Worm (Caenorhabditis elegans) whole organism, early embryonic: ENCODE results near the gene gcy-25.

Source experiments
- B0310.2 ChIP-seq: sonication (generic microtip); optimal IDR thresholded peaks from 2 replicates; lab custom pipeline; 2016; ENCODE audit warnings: mild to moderate bottlenecking, missing genetic modification characterization, missing compliant biosample characterization
- F13C5.2 ChIP-seq: sonication (generic microtip); optimal IDR thresholded peaks from 2 replicates; lab custom pipeline; 2017; ENCODE audit warnings: mild to moderate bottlenecking, missing genetic modification characterization, inconsistent platforms, missing compliant biosample characterization
- aly-1 ChIP-seq: sonication (generic microtip); optimal IDR thresholded peaks from 2 replicates; lab custom pipeline; 2016; ENCODE audit warnings: missing genetic modification characterization, missing compliant biosample characterization
- ama-1 ChIP-seq: fragments of 150-350 bp; optimal IDR thresholded peaks from 2 replicates; lab custom pipeline; 2014
- ceh-13 ChIP-seq: fragments of 200-800 bp; sonication (Bioruptor generic); optimal IDR thresholded peaks from 2 replicates; lab custom pipeline; 2018; ENCODE audit warnings: mild to moderate bottlenecking, missing genetic modification characterization, missing compliant biosample characterization
- ceh-36 ChIP-seq: sonication (generic microtip); optimal IDR thresholded peaks from 2 replicates; lab custom pipeline; 2016; ENCODE audit warnings: missing genetic modification characterization, inconsistent platforms, missing compliant biosample characterization
- ets-7 ChIP-seq: sonication (generic microtip); optimal IDR thresholded peaks from 2 replicates; lab custom pipeline; 2016; ENCODE audit warnings: missing genotype, missing genetic modification characterization, missing compliant biosample characterization
- flt-1 ChIP-seq: fragments of 200-800 bp; sonication (Bioruptor generic); IDR thresholded peaks from 2 replicates; pipeline ENCODE4 v1.3.6; 2022; ENCODE audit warnings: missing genetic modification characterization, missing compliant biosample characterization
- hmbx-1 ChIP-seq: sonication (generic microtip); optimal IDR thresholded peaks from 2 replicates; lab custom pipeline; 2016; ENCODE audit warnings: mild to moderate bottlenecking, missing genetic modification characterization, missing compliant biosample characterization
- hmg-4 ChIP-seq: fragments of 200-800 bp; sonication (Bioruptor generic); optimal IDR thresholded peaks from 2 replicates; lab custom pipeline; 2018; ENCODE audit warnings: mild to moderate bottlenecking, missing genetic modification characterization, missing compliant biosample characterization
- hnd-1 ChIP-seq: sonication (generic microtip); optimal IDR thresholded peaks from 2 replicates; lab custom pipeline; 2016; ENCODE audit warnings: missing genetic modification characterization, missing compliant biosample characterization
- pes-1 ChIP-seq: fragments of 200-800 bp; sonication (Bioruptor generic); IDR thresholded peaks from 2 replicates; pipeline ENCODE4 v1.3.6; 2022; ENCODE audit warnings: missing genetic modification reagents, missing genetic modification characterization, missing compliant biosample characterization
- scrt-1 ChIP-seq: fragments of 200-800 bp; sonication (Bioruptor generic); IDR thresholded peaks from 2 replicates; pipeline ENCODE4 v1.3.6; 2022; ENCODE audit warnings: missing genetic modification characterization, missing compliant biosample characterization
- sea-1 ChIP-seq: fragments of 200-800 bp; sonication (Bioruptor generic); conservative IDR thresholded peaks from 2 replicates; pipeline ENCODE4 v1.3.6; 2022; ENCODE audit warnings: missing genetic modification characterization, missing compliant biosample characterization
- tbx-11 ChIP-seq: fragments of 200-800 bp; sonication (Bioruptor generic); IDR thresholded peaks from 2 replicates; pipeline ENCODE4 v1.3.6; 2022; ENCODE audit warnings: missing genetic modification characterization, missing compliant biosample characterization
- tbx-37 ChIP-seq: fragments of 200-800 bp; sonication (Bioruptor generic); conservative IDR thresholded peaks from 2 replicates; pipeline ENCODE4 v1.3.6; 2022; ENCODE audit warnings: missing genetic modification reagents, missing genetic modification characterization, missing compliant biosample characterization
- tra-4 ChIP-seq: sonication (generic microtip); optimal IDR thresholded peaks from 2 replicates; lab custom pipeline; 2017; ENCODE audit warnings: missing genetic modification characterization, missing compliant biosample characterization

gcy-25 gene

ce11 chrIV:15872633-15873032 lies at the start of gene gcy-25:
gcy-25 (plus strand) TSS chrIV:15872933.
- TF ChIP-seq hmg-4 (GFP tag; lab: Kevin White, UChicago) (no peak), aly-1 (tag; lab: Kevin White, UChicago) (no peak), tbx-11 (no peak), scrt-1 (GFP tag; lab: Robert Waterston, UW) (no peak), tbx-37 (GFP tag; lab: Robert Waterston, UW) (no peak), ama-1 (no peak), ceh-13 (GFP tag; lab: Kevin White, UChicago) (no peak), pes-1 (GFP tag; lab: Robert Waterston, UW) (no peak), ets-7 (tag; lab: Kevin White, UChicago) (no peak), tra-4 (no peak), B0310.2 (tag; lab: Kevin White, UChicago) (no peak), flt-1 (no peak), ceh-36 (no peak), sea-1 (no peak), hmbx-1 (no peak), hnd-1 (tag; lab: Kevin White, UChicago) (no peak), F13C5.2 (tag; lab: Kevin White, UChicago) (no peak)

- TF ChIP-seq tbx-37 (GFP tag; lab: Robert Waterston, UW) (no peak), flt-1 (no peak), aly-1 (tag; lab: Kevin White, UChicago) (no peak), sea-1 (no peak)
Observed at ce11 chrIV:15844064-15844463, 28.7 kb upstream of the gcy-25 start.

- no peak for TF ChIP-seq ets-7 (tag; lab: Kevin White, UChicago)
- no peak for TF ChIP-seq aly-1 (tag; lab: Kevin White, UChicago)
- TF ChIP-seq tbx-37 (GFP tag; lab: Robert Waterston, UW): no peak
- no peak for TF ChIP-seq ama-1
- no peak for TF ChIP-seq B0310.2 (tag; lab: Kevin White, UChicago)
Observed at ce11 chrIV:15846553-15846952, 26.2 kb upstream of the gcy-25 start, which contains the start of gene Y105C5A.1270. Y105C5A.1270 (minus strand) TSS chrIV:15846653.

ce11 chrIV:15847096-15847495 lies 25.6 kb upstream of the gcy-25 start, which contains the start of gene Y105C5A.1269:
Y105C5A.1269 (plus strand) TSS chrIV:15847396.
- no peak for TF ChIP-seq B0310.2 (tag; lab: Kevin White, UChicago)
- no peak for TF ChIP-seq tbx-11

ce11 chrIV:15849656-15850055 lies 23.1 kb upstream of the gcy-25 start, which contains the start of gene Y105C5A.24:
Y105C5A.24 (plus strand) TSS chrIV:15849875.
- TF ChIP-seq ama-1 (no peak), sea-1 (no peak)

ce11 chrIV:15850647-15851046 lies 22.1 kb upstream of the gcy-25 start:
- TF ChIP-seq tbx-37 (GFP tag; lab: Robert Waterston, UW) (no peak), ceh-13 (GFP tag; lab: Kevin White, UChicago) (no peak), F13C5.2 (tag; lab: Kevin White, UChicago) (no peak), pes-1 (GFP tag; lab: Robert Waterston, UW) (no peak), ceh-36 (no peak), hmg-4 (GFP tag; lab: Kevin White, UChicago) (no peak), sea-1 (no peak), hmbx-1 (no peak)

- TF ChIP-seq hmbx-1: no peak
- no peak for TF ChIP-seq sea-1
- no peak for TF ChIP-seq tbx-11
- no peak for TF ChIP-seq pes-1 (GFP tag; lab: Robert Waterston, UW)
- no peak for TF ChIP-seq ceh-36
- TF ChIP-seq tra-4: no peak
- no peak for TF ChIP-seq tbx-37 (GFP tag; lab: Robert Waterston, UW)
- no peak for TF ChIP-seq ceh-13 (GFP tag; lab: Kevin White, UChicago)
- TF ChIP-seq ama-1: no peak
- TF ChIP-seq F13C5.2 (tag; lab: Kevin White, UChicago): no peak
- no peak for TF ChIP-seq B0310.2 (tag; lab: Kevin White, UChicago)
- TF ChIP-seq flt-1: no peak
Observed at ce11 chrIV:15852875-15853793, 19.6 kb upstream of the gcy-25 start.

- TF ChIP-seq F13C5.2 (tag; lab: Kevin White, UChicago) (no peak), sea-1 (no peak), hmbx-1 (no peak), scrt-1 (GFP tag; lab: Robert Waterston, UW) (peak; percentile 64; the same call in 1 of the 2 replicates), flt-1 (no peak), tbx-11 (no peak)
Observed at ce11 chrIV:15853820-15854426, 18.8 kb upstream of the gcy-25 start.

- TF ChIP-seq hmg-4 (GFP tag; lab: Kevin White, UChicago): no peak
Observed at ce11 chrIV:15861499-15861898, 11.2 kb upstream of the gcy-25 start.
